Fruit fly (Drosophila melanogaster) whole organism, embryonic: ENCODE measurements around the gene bun.
A peak's percentile ranks its signal among the peaks of the same experiment; 100 is the strongest.

Experiments used
- CG11085 ChIP-seq: fragments of 200-800 bp; sonication (Bioruptor generic); IDR thresholded peaks from 2 replicates; pipeline ENCODE4 v1.3.6; 2022; ENCODE audit warnings: missing biosample characterization, missing genetic modification characterization
- CG11398 ChIP-seq: fragments of 200-800 bp; sonication (Bioruptor generic); optimal IDR thresholded peaks from 2 replicates; lab custom pipeline; 2016; ENCODE audit warnings: missing biosample characterization, missing genetic modification characterization
- CG11723 ChIP-seq: fragments of 200-800 bp; sonication (Bioruptor generic); optimal IDR thresholded peaks from 2 replicates; lab custom pipeline; 2017; ENCODE audit warnings: missing biosample characterization, mild to moderate bottlenecking, missing genetic modification characterization
- CG12071 ChIP-seq: fragments of 200-800 bp; sonication (Bioruptor generic); optimal IDR thresholded peaks from 3 replicates; lab custom pipeline; 2018; ENCODE audit warnings: missing biosample characterization, mild to moderate bottlenecking, missing genetic modification characterization
- CG12155 ChIP-seq: fragments of 200-800 bp; sonication (Bioruptor generic); optimal IDR thresholded peaks from 3 replicates; lab custom pipeline; 2016; ENCODE audit warnings: missing biosample characterization, missing genetic modification characterization
- CG1233 ChIP-seq: fragments of 200-800 bp; sonication (Bioruptor generic); optimal IDR thresholded peaks from 4 replicates; lab custom pipeline; 2018; ENCODE audit warnings: missing biosample characterization, mild to moderate bottlenecking, missing genetic modification characterization
- CG13894 ChIP-seq: fragments of 200-800 bp; sonication (Bioruptor generic); optimal IDR thresholded peaks from 3 replicates; lab custom pipeline; 2018; ENCODE audit warnings: missing biosample characterization, mild to moderate bottlenecking, missing genetic modification characterization, moderate library complexity
- CG16863 ChIP-seq: fragments of 200-800 bp; sonication (Bioruptor generic); optimal IDR thresholded peaks from 3 replicates; lab custom pipeline; 2016; ENCODE audit warnings: missing biosample characterization, missing genetic modification characterization
- CG17361 ChIP-seq: fragments of 200-800 bp; sonication (Bioruptor generic); IDR thresholded peaks from 3 replicates; pipeline ENCODE4 v1.3.6; 2022; ENCODE audit warnings: missing biosample characterization, missing genetic modification characterization
- CG1792 ChIP-seq: fragments of 200-800 bp; sonication (Bioruptor generic); optimal IDR thresholded peaks from 2 replicates; lab custom pipeline; 2016; ENCODE audit warnings: missing biosample characterization, missing genetic modification characterization
- CG18011 ChIP-seq: fragments of 200-800 bp; sonication (Bioruptor generic); optimal IDR thresholded peaks from 2 replicates; lab custom pipeline; 2017; ENCODE audit warnings: missing biosample characterization, missing genetic modification characterization, mild to moderate bottlenecking, moderate library complexity, missing genotype
- CG2889 ChIP-seq: fragments of 200-800 bp; sonication (Bioruptor generic); IDR thresholded peaks from 3 replicates; pipeline ENCODE4 v1.3.6; 2022; ENCODE audit warnings: missing biosample characterization, missing genetic modification characterization
- CG5180 ChIP-seq: fragments of 200-800 bp; sonication (Bioruptor generic); optimal IDR thresholded peaks from 3 replicates; lab custom pipeline; 2017; ENCODE audit warnings: missing biosample characterization, missing genetic modification characterization, mild to moderate bottlenecking, moderate library complexity, missing genetic modification reagents
- CG5245 ChIP-seq: fragments of 200-800 bp; sonication (Bioruptor generic); optimal IDR thresholded peaks from 3 replicates; lab custom pipeline; 2016; ENCODE audit warnings: missing biosample characterization, missing genetic modification characterization
- CG6683 ChIP-seq: fragments of 200-800 bp; sonication (Bioruptor generic); optimal IDR thresholded peaks from 2 replicates; lab custom pipeline; 2017; ENCODE audit warnings: missing biosample characterization, mild to moderate bottlenecking, missing genetic modification characterization, missing genetic modification reagents
- CG6854 ChIP-seq: fragments of 200-800 bp; sonication (Bioruptor generic); optimal IDR thresholded peaks from 3 replicates; lab custom pipeline; 2017; ENCODE audit warnings: missing biosample characterization, mild to moderate bottlenecking, missing genetic modification characterization
- Chrac-16 ChIP-seq: fragments of 200-800 bp; sonication (Bioruptor generic); optimal IDR thresholded peaks from 3 replicates; lab custom pipeline; 2016; ENCODE audit warnings: missing biosample characterization, missing genetic modification characterization
- CrebB ChIP-seq: fragments of 200-800 bp; sonication (Bioruptor generic); optimal IDR thresholded peaks from 3 replicates; lab custom pipeline; 2018; ENCODE audit warnings: missing biosample characterization, mild to moderate bottlenecking, missing genetic modification characterization
- D ChIP-seq, 2 experiments: fragments of 200-800 bp in 1 of 2; fragments of >200 bp in 1 of 2; sonication (Bioruptor generic) in 1 of 2; optimal IDR thresholded peaks; 2 replicates in 1 of 2; 3 replicates in 1 of 2; lab custom pipeline; 2017; ENCODE audit warnings: mild to moderate bottlenecking in 1 of 2, missing biosample characterization in 1 of 2, missing genetic modification characterization in 1 of 2, missing genetic modification reagents in 1 of 2
- Deaf1 ChIP-seq: fragments of 200-800 bp; optimal IDR thresholded peaks from 3 replicates; lab custom pipeline; 2019; ENCODE audit warnings: missing biosample characterization, mild to moderate bottlenecking, missing genetic modification characterization, moderate library complexity
- HHEX ChIP-seq: fragments of 200-800 bp; sonication (Bioruptor generic); optimal IDR thresholded peaks from 3 replicates; lab custom pipeline; 2017; ENCODE audit warnings: missing biosample characterization, mild to moderate bottlenecking, missing genetic modification characterization, missing genetic modification reagents
- Mes4 ChIP-seq: fragments of 200-800 bp; sonication (Bioruptor generic); optimal IDR thresholded peaks from 2 replicates; lab custom pipeline; 2016; ENCODE audit warnings: missing biosample characterization, missing genetic modification characterization
- NC2β ChIP-seq: fragments of 200-800 bp; sonication (Bioruptor generic); optimal IDR thresholded peaks from 2 replicates; lab custom pipeline; 2016; ENCODE audit warnings: missing biosample characterization, missing genetic modification characterization
- Pdp1 ChIP-seq, 2 experiments: fragments of 200-800 bp; sonication (Bioruptor generic); optimal IDR thresholded peaks; 3 replicates each; lab custom pipeline; 2016; ENCODE audit warnings: missing biosample characterization in 2 of 2, missing genetic modification characterization in 2 of 2, mild to moderate bottlenecking in 1 of 2, moderate library complexity in 1 of 2
- Rx ChIP-seq: fragments of 200-800 bp; sonication (Bioruptor generic); IDR thresholded peaks from 2 replicates; pipeline ENCODE4 v1.3.6; 2022; ENCODE audit warnings: missing biosample characterization, missing genetic modification characterization
- Taf1 ChIP-seq: fragments of 200-800 bp; sonication (Bioruptor generic); IDR thresholded peaks from 2 replicates; pipeline ENCODE4 v1.3.6; 2022; ENCODE audit warnings: missing biosample characterization, missing genetic modification characterization
- Trl ChIP-seq, 3 experiments: fragments of >200 bp in 2 of 3; fragments of 200-800 bp in 1 of 3; sonication (Bioruptor generic) in 1 of 3; optimal IDR thresholded peaks; 2 replicates in 1 of 3; 3 replicates in 2 of 3; lab custom pipeline; 2016 to 2017; ENCODE audit warnings: missing biosample characterization in 1 of 3, missing genetic modification characterization in 1 of 3
- Xbp1 ChIP-seq: fragments of 200-800 bp; sonication (Bioruptor generic); optimal IDR thresholded peaks from 3 replicates; lab custom pipeline; 2016; ENCODE audit warnings: missing biosample characterization, mild to moderate bottlenecking, missing genetic modification characterization
- bab2 ChIP-seq: fragments of 200-800 bp; sonication (Bioruptor generic); optimal IDR thresholded peaks from 2 replicates; lab custom pipeline; 2016; ENCODE audit warnings: missing biosample characterization, missing genetic modification characterization
- br ChIP-seq: fragments of >200 bp; optimal IDR thresholded peaks from 2 replicates; lab custom pipeline; 2017
- chn ChIP-seq: fragments of 200-800 bp; sonication (Bioruptor generic); optimal IDR thresholded peaks from 2 replicates; lab custom pipeline; 2016; ENCODE audit warnings: missing biosample characterization, missing genetic modification characterization
- crc ChIP-seq: fragments of 200-800 bp; sonication (Bioruptor generic); optimal IDR thresholded peaks from 2 replicates; lab custom pipeline; 2016; ENCODE audit warnings: missing biosample characterization, missing genetic modification characterization
- dimm ChIP-seq: fragments of 200-800 bp; sonication (Bioruptor generic); IDR thresholded peaks from 2 replicates; pipeline ENCODE4 v1.3.6; 2022; ENCODE audit warnings: missing biosample characterization, missing genetic modification characterization
- dysf ChIP-seq: fragments of 200-800 bp; sonication (Bioruptor generic); IDR thresholded peaks from 3 replicates; pipeline ENCODE4 v1.3.6; 2022; ENCODE audit warnings: missing biosample characterization, missing genetic modification characterization
- emc ChIP-seq: fragments of 200-800 bp; sonication (Bioruptor generic); optimal IDR thresholded peaks from 2 replicates; lab custom pipeline; 2016; ENCODE audit warnings: missing biosample characterization, missing genetic modification characterization
- fd64A ChIP-seq: fragments of 200-800 bp; sonication (Bioruptor generic); optimal IDR thresholded peaks from 3 replicates; lab custom pipeline; 2018; ENCODE audit warnings: missing biosample characterization, mild to moderate bottlenecking, missing genetic modification characterization
- gro ChIP-seq: fragments of 200-800 bp; sonication (Bioruptor generic); optimal IDR thresholded peaks from 2 replicates; lab custom pipeline; 2016; ENCODE audit warnings: missing biosample characterization, missing genetic modification characterization
- gsb ChIP-seq: fragments of 200-800 bp; sonication (Bioruptor generic); IDR thresholded peaks from 2 replicates; pipeline ENCODE4 v1.3.6; 2022; ENCODE audit warnings: missing biosample characterization, missing genetic modification characterization
- her ChIP-seq: fragments of 200-800 bp; sonication (Bioruptor generic); optimal IDR thresholded peaks from 2 replicates; lab custom pipeline; 2016; ENCODE audit warnings: missing biosample characterization, missing genetic modification characterization
- lilli ChIP-seq: fragments of 200-800 bp; sonication (Bioruptor generic); optimal IDR thresholded peaks from 3 replicates; lab custom pipeline; 2016; ENCODE audit warnings: missing biosample characterization, missing genetic modification characterization
- lola ChIP-seq, 3 experiments: fragments of >200 bp in 2 of 3; fragments of 200-800 bp in 1 of 3; sonication (Bioruptor generic) in 1 of 3; optimal IDR thresholded peaks; 2 replicates each; lab custom pipeline; 2017 to 2019; ENCODE audit warnings: missing biosample characterization in 3 of 3, missing genetic modification characterization in 3 of 3, mild to moderate bottlenecking in 1 of 3, moderate library complexity in 1 of 3
- maf-S ChIP-seq: fragments of 200-800 bp; sonication (Bioruptor generic); optimal IDR thresholded peaks from 2 replicates; lab custom pipeline; 2016; ENCODE audit warnings: missing biosample characterization, missing genetic modification characterization
- mam ChIP-seq: fragments of 200-800 bp; sonication (Bioruptor generic); optimal IDR thresholded peaks from 3 replicates; lab custom pipeline; 2016; ENCODE audit warnings: missing biosample characterization, missing genetic modification characterization
- ranshi ChIP-seq: fragments of 200-800 bp; sonication (Bioruptor generic); IDR thresholded peaks from 2 replicates; pipeline ENCODE4 v1.3.6; 2022; ENCODE audit warnings: missing biosample characterization, missing genetic modification characterization
- run ChIP-seq: fragments of 200-800 bp; sonication (Bioruptor generic); optimal IDR thresholded peaks from 3 replicates; lab custom pipeline; 2018; ENCODE audit warnings: missing biosample characterization, mild to moderate bottlenecking, missing genetic modification characterization
- seq ChIP-seq: fragments of 200-800 bp; sonication (Bioruptor generic); IDR thresholded peaks from 2 replicates; pipeline ENCODE4 v1.3.6; 2022; ENCODE audit warnings: missing biosample characterization, missing genetic modification characterization
- ssp ChIP-seq: fragments of 200-800 bp; sonication (Bioruptor generic); IDR thresholded peaks from 2 replicates; pipeline ENCODE4 v1.3.6; 2022; ENCODE audit warnings: missing biosample characterization, missing genetic modification characterization
- stc ChIP-seq: fragments of 200-800 bp; sonication (Bioruptor generic); IDR thresholded peaks from 2 replicates; pipeline ENCODE4 v1.3.6; 2022; ENCODE audit warnings: missing biosample characterization, missing genetic modification characterization
- tap ChIP-seq: fragments of 200-800 bp; optimal IDR thresholded peaks from 3 replicates; lab custom pipeline; 2019; ENCODE audit warnings: missing biosample characterization, mild to moderate bottlenecking, missing genetic modification characterization, moderate library complexity
- z ChIP-seq: fragments of 200-800 bp; sonication (Bioruptor generic); IDR thresholded peaks from 3 replicates; pipeline ENCODE4 v1.3.6; 2022; ENCODE audit warnings: missing biosample characterization, missing genetic modification characterization
- zf30C ChIP-seq: fragments of 200-800 bp; sonication (Bioruptor generic); optimal IDR thresholded peaks from 3 replicates; lab custom pipeline; 2018; ENCODE audit warnings: missing biosample characterization, mild to moderate bottlenecking, missing genetic modification characterization

bun gene

dm6 chr2L:12467673-12468072 is 78.7 kb downstream of the bun start (continued):
- TF ChIP-seq CG5245 (GFP tag; lab: Kevin White, UChicago): no peak
- peak; percentile 14 for TF ChIP-seq CG11723 (GFP tag; lab: Kevin White, UChicago)
- TF ChIP-seq CG12155 (GFP tag; lab: Kevin White, UChicago): peak; percentile 67
- TF ChIP-seq zf30C (GFP tag; lab: Kevin White, UChicago): no peak
- TF ChIP-seq crc (GFP tag; lab: Kevin White, UChicago): peak; percentile 16
- no peak for TF ChIP-seq fd64A (GFP tag; lab: Kevin White, UChicago)
- TF ChIP-seq chn (GFP tag; lab: Kevin White, UChicago): peak; percentile 5
- TF ChIP-seq CG18011 (GFP tag; lab: Kevin White, UChicago): peak; percentile 62
- no peak for TF ChIP-seq run
- TF ChIP-seq lilli (GFP tag; lab: Kevin White, UChicago): peak; percentile 85
- TF ChIP-seq seq (GFP tag; lab: Robert Waterston, UW): peak; percentile 50; the same call in 1 of the 2 replicates
- peak; percentile 12 for TF ChIP-seq CrebB (tag; lab: Kevin White, UChicago)
- TF ChIP-seq Rx (GFP tag; lab: Robert Waterston, UW): no peak
- no peak for TF ChIP-seq br (lab: Kevin White, UChicago)
- TF ChIP-seq Trl (optimal IDR thresholded peaks at IDR 0.05; lab: Kevin White, UChicago): no peak
- peak; percentile 38 for TF ChIP-seq Trl (GFP tag; optimal IDR thresholded peaks at IDR 0.05; lab: Kevin White, UChicago)
- TF ChIP-seq Pdp1 (GFP tag; optimal IDR thresholded peaks at IDR 0.05; lab: Kevin White, UChicago): peak; percentile 38 to 39
- TF ChIP-seq bab2 (GFP tag; lab: Kevin White, UChicago): peak; percentile 60
- no peak for TF ChIP-seq CG1233 (GFP tag; lab: Kevin White, UChicago)
- TF ChIP-seq emc (GFP tag; lab: Kevin White, UChicago): peak; percentile 33
- TF ChIP-seq CG11085 (GFP tag; lab: Robert Waterston, UW): peak; percentile 64
- peak; percentile 18 for TF ChIP-seq maf-S (GFP tag; lab: Kevin White, UChicago)
- peak; percentile 41 for TF ChIP-seq Chrac-16 (GFP tag; lab: Kevin White, UChicago)
- peak; percentile 17 for TF ChIP-seq Deaf1 (tag; lab: Kevin White, UChicago)
- no peak for TF ChIP-seq ssp (GFP tag; lab: Robert Waterston, UW)
- no peak for TF ChIP-seq Mes4 (GFP tag; lab: Kevin White, UChicago)
- TF ChIP-seq CG5180 (GFP tag; lab: Kevin White, UChicago): no peak
- TF ChIP-seq z (GFP tag; lab: Robert Waterston, UW): no peak
- TF ChIP-seq CG13894 (tag; lab: Kevin White, UChicago): peak; percentile 84
- TF ChIP-seq CG17361: no peak
- TF ChIP-seq CG2889 (GFP tag; lab: Robert Waterston, UW): peak; percentile 16; the same call in 1 of the 3 replicates
- TF ChIP-seq dysf (GFP tag; lab: Robert Waterston, UW): peak; percentile 70; the same call in 2 of the 3 replicates
- TF ChIP-seq lola (GFP tag; optimal IDR thresholded peaks at IDR 0.05; lab: Kevin White, UChicago): no peak
- peak; percentile 64; the same call in 1 of the 2 replicates for TF ChIP-seq gsb (GFP tag; lab: Robert Waterston, UW)
- peak; percentile 32 for TF ChIP-seq HHEX (GFP tag; lab: Kevin White, UChicago)
- peak; percentile 13 for TF ChIP-seq CG16863
- TF ChIP-seq her (GFP tag; lab: Kevin White, UChicago): peak; percentile 74
- TF ChIP-seq gro (GFP tag; lab: Kevin White, UChicago): peak; percentile 92
- TF ChIP-seq CG6854: peak; percentile 14
- TF ChIP-seq stc (GFP tag; lab: Robert Waterston, UW): 0 out of 2 replicates have a peak, but pooled peaks have one; percentile 7
- no peak for TF ChIP-seq D (optimal IDR thresholded peaks at IDR 0.05; lab: Kevin White, UChicago)
- TF ChIP-seq D (GFP tag; optimal IDR thresholded peaks at IDR 0.05; lab: Kevin White, UChicago): no peak
- TF ChIP-seq CG11398 (GFP tag; lab: Kevin White, UChicago): peak; percentile 23
- 0 out of 2 replicates have a peak, but pooled peaks have one; percentile 33 for TF ChIP-seq ranshi (GFP tag; lab: Robert Waterston, UW)
- peak; percentile 35 for TF ChIP-seq CG1792 (GFP tag; lab: Kevin White, UChicago)
- TF ChIP-seq mam: peak; percentile 71
- TF ChIP-seq CG6683 (GFP tag; lab: Kevin White, UChicago): no peak
- TF ChIP-seq dimm (GFP tag; lab: Robert Waterston, UW): no peak
- TF ChIP-seq Taf1 (GFP tag; lab: Robert Waterston, UW): peak; percentile 39; the same call in 1 of the 2 replicates
- peak; percentile 24 for TF ChIP-seq CG12071 (GFP tag; lab: Kevin White, UChicago)
- TF ChIP-seq tap (tag; lab: Kevin White, UChicago): no peak
- TF ChIP-seq Xbp1: peak; percentile 31
- no peak for TF ChIP-seq NC2β
